Worm (Caenorhabditis elegans) whole organism, young adult: Measurements from ENCODE around the gene gsto-1.

ENCODE experiments used
- K12H6.12 ChIP-seq: fragments of 200-800 bp; sonication (Bioruptor generic); optimal IDR thresholded peaks from 2 replicates; lab custom pipeline; 2018; ENCODE audit warnings: mild to moderate bottlenecking, missing genetic modification characterization, missing compliant biosample characterization
- Y79H2A.3 ChIP-seq: fragments of 200-800 bp; sonication (Bioruptor generic); conservative IDR thresholded peaks from 2 replicates; pipeline ENCODE4 v1.3.6; 2022; ENCODE audit warnings: missing genetic modification reagents, missing genetic modification characterization, missing compliant biosample characterization
- athp-1 ChIP-seq: sonication (generic microtip); optimal IDR thresholded peaks from 2 replicates; lab custom pipeline; 2017; ENCODE audit warnings: mild to moderate bottlenecking, missing genetic modification characterization, missing compliant biosample characterization
- attf-6 ChIP-seq: fragments of 200-800 bp; sonication (Bioruptor generic); IDR thresholded peaks from 2 replicates; pipeline ENCODE4 v1.3.6; 2022; ENCODE audit warnings: missing genetic modification reagents, missing genetic modification characterization, missing compliant biosample characterization
- egrh-3 ChIP-seq: fragments of 200-800 bp; sonication (Bioruptor generic); IDR thresholded peaks from 2 replicates; pipeline ENCODE4 v1.3.6; 2022; ENCODE audit warnings: missing genetic modification reagents, missing genetic modification characterization, missing compliant biosample characterization
- mcd-1 ChIP-seq: fragments of 200-800 bp; sonication (Bioruptor generic); IDR thresholded peaks from 2 replicates; pipeline ENCODE4 v1.3.6; 2022; ENCODE audit warnings: missing genetic modification reagents, missing genetic modification characterization, missing compliant biosample characterization
- mes-4 ChIP-seq: sonication (generic microtip); optimal IDR thresholded peaks from 2 replicates; lab custom pipeline; 2016; ENCODE audit warnings: missing genotype, missing genetic modification characterization, missing compliant biosample characterization
- nfya-1 ChIP-seq: sonication (generic microtip); optimal IDR thresholded peaks from 2 replicates; lab custom pipeline; 2017; ENCODE audit warnings: antibody characterized with exemption, missing compliant biosample characterization, missing genetic modification characterization, borderline replicate concordance; ENCODE audit not compliant: insufficient read depth
- nhr-90 ChIP-seq: sonication (generic microtip); optimal IDR thresholded peaks from 2 replicates; lab custom pipeline; 2016; ENCODE audit warnings: missing genotype, mild to moderate bottlenecking, missing genetic modification characterization, missing compliant biosample characterization
- rcor-1 ChIP-seq: fragments of 200-800 bp; sonication (Bioruptor generic); IDR thresholded peaks from 2 replicates; pipeline ENCODE4 v1.3.6; 2022; ENCODE audit warnings: missing genetic modification reagents, missing genetic modification characterization, missing compliant biosample characterization
- snpc-4 ChIP-seq, 5 experiments: fragments of 150-350 bp in 1 of 5; sonication (generic microtip) in 4 of 5; optimal IDR thresholded peaks; 2 replicates each; lab custom pipeline; 2014 to 2018; ENCODE audit warnings: missing genetic modification characterization in 5 of 5, missing biosample characterization in 3 of 5, antibody characterized with exemption in 2 of 5, mild to moderate bottlenecking in 2 of 5, missing compliant biosample characterization in 2 of 5, missing genotype in 2 of 5, moderate library complexity in 2 of 5, missing genetic modification reagents in 1 of 5
- tbp1 ChIP-seq: fragments of 200-800 bp; sonication (Bioruptor generic); optimal IDR thresholded peaks from 2 replicates; lab custom pipeline; 2018; ENCODE audit warnings: mild to moderate bottlenecking, missing genetic modification characterization, missing compliant biosample characterization
- unc-130 ChIP-seq: sonication (generic microtip); optimal IDR thresholded peaks from 2 replicates; lab custom pipeline; 2016; ENCODE audit warnings: missing genetic modification reagents, missing genetic modification characterization, missing compliant biosample characterization

DNA sequence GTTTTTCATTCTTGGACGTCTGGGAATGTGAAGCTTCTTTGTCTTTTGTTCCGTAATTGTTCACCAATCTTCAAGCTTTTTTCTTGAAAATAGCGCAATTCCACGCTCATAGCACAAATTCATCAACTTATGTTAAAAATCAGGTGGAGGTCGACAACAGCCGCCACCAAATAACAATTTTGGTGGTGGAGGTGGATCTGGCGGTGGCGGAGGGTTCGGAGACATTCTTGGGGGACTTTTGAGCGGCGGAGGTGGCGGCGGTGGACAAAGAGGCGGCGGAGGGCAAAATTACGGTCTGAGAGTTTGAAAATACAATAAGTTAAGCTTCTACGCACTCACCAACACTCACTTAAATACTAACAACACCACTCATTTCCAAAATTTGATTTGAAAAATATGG, 35.1 kb upstream of the gsto-1 start:
- no peak for TF ChIP-seq snpc-4 (GFP tag; optimal IDR thresholded peaks at IDR 0.05; lab: Kevin White, UChicago)
- no peak for TF ChIP-seq snpc-4 (tag; optimal IDR thresholded peaks at IDR 0.05; lab: Kevin White, UChicago)
- TF ChIP-seq athp-1 (tag; lab: Kevin White, UChicago), result no peak
- no peak for TF ChIP-seq Y79H2A.3 (GFP tag; lab: Robert Waterston, UW)
- TF ChIP-seq tbp1 (GFP tag; lab: Kevin White, UChicago), result no peak
- no peak for TF ChIP-seq nfya-1 (tag; lab: Kevin White, UChicago)
- no peak for TF ChIP-seq mcd-1 (GFP tag; lab: Robert Waterston, UW)
- TF ChIP-seq K12H6.12 (tag; lab: Kevin White, UChicago), result no peak
- TF ChIP-seq rcor-1 (GFP tag; lab: Robert Waterston, UW), result no peak
- TF ChIP-seq attf-6 (GFP tag; lab: Robert Waterston, UW), result no peak
- TF ChIP-seq unc-130 (GFP tag; lab: Kevin White, UChicago), result no peak
- no peak for TF ChIP-seq mes-4
- TF ChIP-seq nhr-90, result no peak
- TF ChIP-seq egrh-3 (GFP tag; lab: Robert Waterston, UW), result peak; percentile 8; the same call in 1 of the 2 replicates
